Worm (Caenorhabditis elegans) whole organism, L1 larva: ENCODE results near the gene T04C12.33.

ENCODE experiments used
- C04F5.9 ChIP-seq: sonication (generic microtip); optimal IDR thresholded peaks from 2 replicates; lab custom pipeline; 2016; ENCODE audit warnings: missing genetic modification characterization, missing compliant biosample characterization
- Y116A8C.19 ChIP-seq: sonication (generic microtip); optimal IDR thresholded peaks from 2 replicates; lab custom pipeline; 2016; ENCODE audit warnings: missing compliant biosample characterization, missing genetic modification characterization, borderline replicate concordance
- alr-1 ChIP-seq: fragments of 200-800 bp; sonication (Bioruptor generic); optimal IDR thresholded peaks from 2 replicates; lab custom pipeline; 2018; ENCODE audit warnings: borderline replicate concordance, mild to moderate bottlenecking, missing genetic modification characterization, missing compliant biosample characterization
- aly-2 ChIP-seq: fragments of 150-350 bp; optimal IDR thresholded peaks from 2 replicates; lab custom pipeline; 2014; ENCODE audit warnings: missing biosample characterization, missing genetic modification characterization
- ama-1 ChIP-seq: fragments of 150-350 bp; optimal IDR thresholded peaks from 2 replicates; lab custom pipeline; 2014
- blmp-1 ChIP-seq: fragments of 150-350 bp; optimal IDR thresholded peaks from 2 replicates; lab custom pipeline; 2014; ENCODE audit warnings: missing biosample characterization, missing genetic modification characterization
- ceh-63 ChIP-seq: fragments of 200-800 bp; sonication (Bioruptor generic); optimal IDR thresholded peaks from 2 replicates; lab custom pipeline; 2018; ENCODE audit warnings: mild to moderate bottlenecking, missing genetic modification characterization, missing compliant biosample characterization
- ceh-82 ChIP-seq, 3 experiments: fragments of 150-350 bp in 1 of 3; sonication (generic microtip) in 2 of 3; optimal IDR thresholded peaks; 2 replicates each; lab custom pipeline; 2014 to 2017; ENCODE audit warnings: missing biosample characterization in 3 of 3, missing genetic modification characterization in 3 of 3
- dpl-1 ChIP-seq, 3 experiments: fragments of 150-350 bp in 2 of 3; sonication (generic microtip) in 1 of 3; optimal IDR thresholded peaks; 2 replicates each; lab custom pipeline; 2014 to 2017; ENCODE audit warnings: missing biosample characterization in 3 of 3, missing genetic modification characterization in 3 of 3, missing genetic modification reagents in 3 of 3
- dsc-1 ChIP-seq: sonication (generic microtip); optimal IDR thresholded peaks from 2 replicates; lab custom pipeline; 2016; ENCODE audit warnings: mild to moderate bottlenecking, missing genetic modification characterization, missing compliant biosample characterization
- efl-1 ChIP-seq, 4 experiments: fragments of 150-350 bp; optimal IDR thresholded peaks in 3 of 4; peaks in 1 of 4; 1 replicate in 1 of 4; 2 replicates in 3 of 4; lab custom pipeline; 2014; ENCODE audit warnings: missing biosample characterization in 2 of 4, missing genetic modification characterization in 2 of 4, missing genetic modification reagents in 2 of 4
- egl-13 ChIP-seq: sonication (generic microtip); optimal IDR thresholded peaks from 2 replicates; lab custom pipeline; 2016; ENCODE audit warnings: missing genotype, missing genetic modification reagents, missing genetic modification characterization, missing compliant biosample characterization
- elt-3 ChIP-seq, 6 experiments: fragments of 150-350 bp in 1 of 6; sonication (generic microtip); optimal IDR thresholded peaks; 2 replicates each; lab custom pipeline; 2017 to 2018; ENCODE audit warnings: missing biosample characterization in 6 of 6, missing genetic modification characterization in 6 of 6, inconsistent platforms in 1 of 6
- fkh-4 ChIP-seq: sonication (generic microtip); optimal IDR thresholded peaks from 2 replicates; lab custom pipeline; 2016; ENCODE audit warnings: missing compliant biosample characterization, missing genetic modification characterization, borderline replicate concordance
- fkh-8 ChIP-seq: sonication (generic microtip); optimal IDR thresholded peaks from 2 replicates; lab custom pipeline; 2016; ENCODE audit warnings: mild to moderate bottlenecking, missing genetic modification characterization, missing compliant biosample characterization
- hlh-17 ChIP-seq: fragments of 200-800 bp; sonication (Bioruptor generic); optimal IDR thresholded peaks from 2 replicates; lab custom pipeline; 2018; ENCODE audit warnings: missing genetic modification characterization, mild to moderate bottlenecking, missing compliant biosample characterization, moderate library complexity, borderline replicate concordance
- hlh-4 ChIP-seq: sonication (generic microtip); optimal IDR thresholded peaks from 2 replicates; lab custom pipeline; 2016; ENCODE audit warnings: mild to moderate bottlenecking, missing genetic modification characterization, missing compliant biosample characterization
- lin-13 ChIP-seq: fragments of 150-350 bp; optimal IDR thresholded peaks from 2 replicates; lab custom pipeline; 2014; ENCODE audit warnings: missing biosample characterization, missing genetic modification reagents, missing genetic modification characterization
- lin-14 ChIP-seq: fragments of 200-800 bp; sonication (Bioruptor generic); optimal IDR thresholded peaks from 2 replicates; lab custom pipeline; 2018; ENCODE audit warnings: mild to moderate bottlenecking, missing genetic modification characterization, moderate library complexity, missing compliant biosample characterization
- lin-35 ChIP-seq, 2 experiments: fragments of 150-350 bp; optimal IDR thresholded peaks; 2 replicates each; lab custom pipeline; 2014; ENCODE audit warnings: missing biosample characterization in 2 of 2, missing genetic modification characterization in 2 of 2, missing genetic modification reagents in 2 of 2
- mdl-1 ChIP-seq, 2 experiments: fragments of 150-350 bp; optimal IDR thresholded peaks; 2 replicates each; lab custom pipeline; 2014 to 2017; ENCODE audit warnings: missing biosample characterization in 2 of 2, missing genetic modification characterization in 2 of 2, inconsistent platforms in 1 of 2
- mep-1 ChIP-seq: fragments of 150-350 bp; optimal IDR thresholded peaks from 2 replicates; lab custom pipeline; 2014; ENCODE audit warnings: missing biosample characterization, missing genetic modification characterization
- nhr-12 ChIP-seq: sonication (generic microtip); optimal IDR thresholded peaks from 2 replicates; lab custom pipeline; 2017; ENCODE audit warnings: missing biosample characterization, missing genetic modification characterization
- nhr-19 ChIP-seq: fragments of 200-800 bp; sonication (Bioruptor generic); conservative IDR thresholded peaks from 2 replicates; pipeline ENCODE4 v1.3.6; 2022; ENCODE audit warnings: missing genetic modification characterization, missing compliant biosample characterization
- nhr-20 ChIP-seq: sonication (generic microtip); optimal IDR thresholded peaks from 2 replicates; lab custom pipeline; 2016; ENCODE audit warnings: mild to moderate bottlenecking, missing genetic modification characterization, missing compliant biosample characterization
- nhr-237 ChIP-seq: fragments of 150-350 bp; optimal IDR thresholded peaks from 2 replicates; lab custom pipeline; 2014; ENCODE audit warnings: missing biosample characterization, missing genetic modification characterization
- nhr-28 ChIP-seq: fragments of 150-350 bp; optimal IDR thresholded peaks from 2 replicates; lab custom pipeline; 2014; ENCODE audit warnings: missing biosample characterization, missing genetic modification characterization
- nhr-71 ChIP-seq: sonication (generic microtip); optimal IDR thresholded peaks from 2 replicates; lab custom pipeline; 2016; ENCODE audit warnings: mild to moderate bottlenecking, missing genetic modification characterization, moderate library complexity, missing compliant biosample characterization
- nhr-76 ChIP-seq: sonication (generic microtip); optimal IDR thresholded peaks from 2 replicates; lab custom pipeline; 2017; ENCODE audit warnings: missing biosample characterization, missing genetic modification characterization
- nhr-77 ChIP-seq: fragments of 150-350 bp; optimal IDR thresholded peaks from 2 replicates; lab custom pipeline; 2014; ENCODE audit warnings: missing biosample characterization, missing genetic modification characterization
- nhr-85 ChIP-seq: sonication (generic microtip); peaks from one replicate; lab custom pipeline; 2016; ENCODE audit warnings: missing genetic modification characterization, inconsistent platforms, missing compliant biosample characterization
- pqm-1 ChIP-seq: sonication (generic microtip); optimal IDR thresholded peaks from 3 replicates; lab custom pipeline; 2017; ENCODE audit warnings: missing biosample characterization, missing genetic modification characterization
- skn-1 ChIP-seq: fragments of 150-350 bp; optimal IDR thresholded peaks from 2 replicates; lab custom pipeline; 2014; ENCODE audit warnings: missing biosample characterization, missing genetic modification characterization
- snu-23 ChIP-seq: sonication (generic microtip); optimal IDR thresholded peaks from 2 replicates; lab custom pipeline; 2016; ENCODE audit warnings: missing genetic modification characterization, missing compliant biosample characterization
- sox-4 ChIP-seq: sonication (generic microtip); optimal IDR thresholded peaks from 2 replicates; lab custom pipeline; 2016; ENCODE audit warnings: missing genetic modification characterization, missing compliant biosample characterization
- swsn-7 ChIP-seq: sonication (generic microtip); optimal IDR thresholded peaks from 2 replicates; lab custom pipeline; 2016; ENCODE audit warnings: missing genetic modification characterization, missing compliant biosample characterization
- tbx-2 ChIP-seq: sonication (generic microtip); optimal IDR thresholded peaks from 2 replicates; lab custom pipeline; 2016; ENCODE audit warnings: missing genetic modification characterization, missing compliant biosample characterization
- tlp-1 ChIP-seq: fragments of 150-350 bp; optimal IDR thresholded peaks from 2 replicates; lab custom pipeline; 2014; ENCODE audit warnings: missing biosample characterization, missing genetic modification characterization
- zag-1 ChIP-seq: fragments of 150-350 bp; optimal IDR thresholded peaks from 2 replicates; lab custom pipeline; 2014; ENCODE audit warnings: missing biosample characterization, missing genetic modification characterization
- ztf-11 ChIP-seq, 2 experiments: sonication (generic microtip); optimal IDR thresholded peaks; 2 replicates each; lab custom pipeline; 2016 to 2017; ENCODE audit warnings: missing genetic modification characterization in 2 of 2, missing biosample characterization in 1 of 2, missing compliant biosample characterization in 1 of 2

The T04C12.33 gene

ce11 chrV:11060239-11060984, 8.4 kb downstream of the T04C12.33 start, which contains the start of gene T04C12.11 (continued):
- no peak for TF ChIP-seq aly-2 (tag; lab: Kevin White, UChicago)
- peak in 1 of 6 experiments; percentile 32 for TF ChIP-seq elt-3 (tag; optimal IDR thresholded peaks at IDR 0.05; lab: Kevin White, UChicago)
- TF ChIP-seq tbx-2 (tag; lab: Kevin White, UChicago), result no peak
- no peak for TF ChIP-seq hlh-4
- TF ChIP-seq fkh-4 (tag; lab: Kevin White, UChicago), result no peak
- TF ChIP-seq nhr-20 (tag; lab: Kevin White, UChicago), result peak; percentile 66
- TF ChIP-seq ceh-63, result no peak
- peak in 1 of 2 experiments; percentile 19 for TF ChIP-seq lin-35 (GFP tag; optimal IDR thresholded peaks at IDR 0.05; lab: Kevin White, UChicago)
- no peak for TF ChIP-seq dpl-1 (GFP tag; optimal IDR thresholded peaks at IDR 0.05; lab: Kevin White, UChicago)
- TF ChIP-seq nhr-237 (tag; lab: Kevin White, UChicago), result no peak
- TF ChIP-seq skn-1 (tag; lab: Kevin White, UChicago), result peak; percentile 10
- TF ChIP-seq nhr-12, result no peak
- no peak for TF ChIP-seq ceh-82 (tag; optimal IDR thresholded peaks at IDR 0.05; lab: Kevin White, UChicago)
- TF ChIP-seq lin-13 (GFP tag; lab: Kevin White, UChicago), result no peak
- TF ChIP-seq nhr-71, result peak; percentile 32
- TF ChIP-seq pqm-1 (tag; lab: Kevin White, UChicago), result no peak
- TF ChIP-seq sox-4 (tag; lab: Kevin White, UChicago), result no peak
- TF ChIP-seq nhr-19 (GFP tag; lab: Robert Waterston, UW), result no peak
- no peak for TF ChIP-seq egl-13
- TF ChIP-seq nhr-77 (tag; lab: Kevin White, UChicago), result no peak
- TF ChIP-seq tlp-1 (tag; lab: Kevin White, UChicago), result no peak
- TF ChIP-seq C04F5.9 (tag; lab: Kevin White, UChicago), result no peak
- no peak for TF ChIP-seq zag-1
- no peak for TF ChIP-seq alr-1 (tag; lab: Kevin White, UChicago)
- no peak for TF ChIP-seq ama-1 (lab: Kevin White, UChicago)
- no peak for TF ChIP-seq nhr-28 (tag; lab: Kevin White, UChicago)
- TF ChIP-seq hlh-17 (GFP tag; lab: Kevin White, UChicago), result no peak
- no peak for TF ChIP-seq ztf-11 (tag; optimal IDR thresholded peaks at IDR 0.05; lab: Kevin White, UChicago)
- no peak for TF ChIP-seq fkh-8 (tag; lab: Kevin White, UChicago)
- no peak for TF ChIP-seq nhr-76 (tag; lab: Kevin White, UChicago)
- TF ChIP-seq efl-1 (optimal IDR thresholded peaks at IDR 0.05; lab: Kevin White, UChicago), result no peak
- peak in 1 of 2 experiments; percentile 64 for TF ChIP-seq efl-1 (GFP tag; optimal IDR thresholded peaks at IDR 0.05 in 1 of 2; lab: Kevin White, UChicago)
- TF ChIP-seq dsc-1 (tag; lab: Kevin White, UChicago), result no peak

DNA sequence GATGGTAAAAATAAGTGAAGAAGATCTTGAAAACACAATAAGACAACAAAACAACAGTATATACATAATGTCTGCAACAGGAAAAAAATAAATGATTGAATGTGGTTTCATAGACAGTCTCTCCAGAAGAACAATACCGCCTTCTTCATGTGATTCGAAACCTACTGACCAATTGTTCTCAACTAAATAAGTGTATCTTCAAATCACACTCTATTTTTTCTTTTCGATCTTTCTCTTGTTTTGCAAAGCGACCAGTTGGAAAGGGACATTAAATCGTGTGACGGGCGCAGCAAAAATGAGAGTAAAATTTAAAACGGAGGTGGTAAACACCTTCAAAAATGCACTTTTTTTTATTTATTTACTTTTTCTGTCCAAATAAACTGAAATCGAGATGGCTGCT, 9.9 kb downstream of the T04C12.33 start:
- TF ChIP-seq swsn-7 (tag; lab: Kevin White, UChicago) (no peak), C04F5.9 (tag; lab: Kevin White, UChicago) (no peak), lin-14 (GFP tag; lab: Kevin White, UChicago) (peak; percentile 62), nhr-85 (peak; percentile 70), mep-1 (peak; percentile 23), hlh-17 (GFP tag; lab: Kevin White, UChicago) (no peak), Y116A8C.19 (no peak), snu-23 (GFP tag; lab: Kevin White, UChicago) (peak; percentile 40), nhr-20 (tag; lab: Kevin White, UChicago) (peak; percentile 36), elt-3 (tag; optimal IDR thresholded peaks at IDR 0.05; lab: Kevin White, UChicago) (no peak), sox-4 (tag; lab: Kevin White, UChicago) (no peak), mdl-1 (tag; optimal IDR thresholded peaks at IDR 0.05; lab: Kevin White, UChicago) (no peak), lin-35 (GFP tag; optimal IDR thresholded peaks at IDR 0.05; lab: Kevin White, UChicago) (peak in 1 of 2 experiments; percentile 15), nhr-71 (peak; percentile 12), blmp-1 (tag; lab: Kevin White, UChicago) (peak; percentile 90)
